Worm (Caenorhabditis elegans) whole organism, L4/young adult: Measurements from ENCODE around the gene frm-10.

Experiments used
- dao-5 ChIP-seq: sonication (generic microtip); optimal IDR thresholded peaks from 2 replicates; lab custom pipeline; 2016; ENCODE audit warnings: missing genotype, missing genetic modification characterization, moderate library complexity, missing compliant biosample characterization
- him-1 ChIP-seq: sonication (generic microtip); optimal IDR thresholded peaks from 2 replicates; lab custom pipeline; 2016; ENCODE audit warnings: missing genotype, missing genetic modification reagents, missing genetic modification characterization, missing compliant biosample characterization

DNA sequence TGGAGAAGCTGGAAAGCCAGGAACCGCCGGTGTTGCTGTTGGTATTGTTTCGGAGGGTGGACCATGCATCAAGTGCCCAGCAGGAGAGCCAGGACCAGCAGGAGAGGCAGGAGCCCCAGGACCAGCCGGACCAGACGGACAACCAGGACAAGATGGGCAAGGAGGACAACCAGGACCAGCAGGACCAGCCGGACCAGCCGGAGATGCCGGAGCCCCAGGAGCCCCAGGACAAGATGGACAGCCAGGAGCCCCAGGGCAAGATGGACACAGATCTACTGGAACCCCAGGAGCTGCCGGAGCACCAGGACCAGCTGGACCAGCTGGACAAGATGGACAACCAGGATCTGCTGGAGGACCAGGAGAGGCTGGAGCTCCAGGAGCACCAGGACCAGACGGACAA lies 20.2 kb upstream of the frm-10 start:
- TF ChIP-seq him-1 (tag; lab: Kevin White, UChicago) (no peak), dao-5 (no peak)
